Fruit fly (Drosophila melanogaster) whole organism, embryonic: Measurements from ENCODE around the gene Lamtor4.
A peak's percentile ranks its signal among the peaks of the same experiment; 100 is the strongest.

ENCODE experiments used
- Asciz ChIP-seq: fragments of 200-800 bp; sonication (Bioruptor generic); optimal IDR thresholded peaks from 2 replicates; lab custom pipeline; 2017; ENCODE audit warnings: missing biosample characterization, mild to moderate bottlenecking, missing genetic modification characterization, missing genetic modification reagents
- Bgb ChIP-seq: fragments of 200-800 bp; sonication (Bioruptor generic); IDR thresholded peaks from 2 replicates; pipeline ENCODE4 v1.3.6; 2022; ENCODE audit warnings: missing biosample characterization, missing genetic modification characterization; ENCODE audit not compliant: partially characterized antibody
- Bteb2 ChIP-seq: fragments of 200-800 bp; sonication (Bioruptor generic); optimal IDR thresholded peaks from 2 replicates; lab custom pipeline; 2016; ENCODE audit warnings: missing biosample characterization, missing genetic modification characterization
- CG11504 ChIP-seq: fragments of 200-800 bp; sonication (Bioruptor generic); optimal IDR thresholded peaks from 3 replicates; lab custom pipeline; 2019; ENCODE audit warnings: missing biosample characterization, mild to moderate bottlenecking, missing genetic modification characterization, moderate library complexity
- CG12299 ChIP-seq: fragments of 200-800 bp; sonication (Bioruptor generic); optimal IDR thresholded peaks from 2 replicates; lab custom pipeline; 2018; ENCODE audit warnings: missing biosample characterization, mild to moderate bottlenecking, missing genetic modification characterization
- CG14710 ChIP-seq: fragments of 200-800 bp; sonication (Bioruptor generic); optimal IDR thresholded peaks from 3 replicates; lab custom pipeline; 2019; ENCODE audit warnings: missing biosample characterization, mild to moderate bottlenecking, missing genetic modification characterization, moderate library complexity
- CG14965 ChIP-seq: fragments of 200-800 bp; sonication (Bioruptor generic); optimal IDR thresholded peaks from 2 replicates; lab custom pipeline; 2016; ENCODE audit warnings: missing biosample characterization, missing genetic modification characterization, borderline replicate concordance
- CG15479 ChIP-seq: fragments of 200-800 bp; sonication (Bioruptor generic); optimal IDR thresholded peaks from 3 replicates; lab custom pipeline; 2019; ENCODE audit warnings: missing biosample characterization, mild to moderate bottlenecking, missing genetic modification characterization, moderate library complexity
- CG15696 ChIP-seq: fragments of 200-800 bp; sonication (Bioruptor generic); optimal IDR thresholded peaks from 2 replicates; lab custom pipeline; 2019; ENCODE audit warnings: missing biosample characterization, mild to moderate bottlenecking, missing genetic modification characterization, moderate library complexity
- CG18599 ChIP-seq: fragments of 200-800 bp; sonication (Bioruptor generic); optimal IDR thresholded peaks from 3 replicates; lab custom pipeline; 2017; ENCODE audit warnings: missing biosample characterization, missing genetic modification characterization, mild to moderate bottlenecking, moderate library complexity, missing genetic modification reagents
- CG2889 ChIP-seq: fragments of 200-800 bp; sonication (Bioruptor generic); IDR thresholded peaks from 3 replicates; pipeline ENCODE4 v1.3.6; 2022; ENCODE audit warnings: missing biosample characterization, missing genetic modification characterization
- CG4617 ChIP-seq: fragments of 200-800 bp; sonication (Bioruptor generic); optimal IDR thresholded peaks from 3 replicates; lab custom pipeline; 2016; ENCODE audit warnings: missing biosample characterization, missing genetic modification characterization, borderline replicate concordance
- CG6683 ChIP-seq: fragments of 200-800 bp; sonication (Bioruptor generic); optimal IDR thresholded peaks from 2 replicates; lab custom pipeline; 2017; ENCODE audit warnings: missing biosample characterization, mild to moderate bottlenecking, missing genetic modification characterization, missing genetic modification reagents
- CG7963 ChIP-seq: fragments of 200-800 bp; sonication (Bioruptor generic); IDR thresholded peaks from 3 replicates; pipeline ENCODE4 v1.3.6; 2022; ENCODE audit warnings: missing biosample characterization, missing genetic modification characterization; ENCODE audit not compliant: partially characterized antibody
- CG8089 ChIP-seq: fragments of 200-800 bp; sonication (Bioruptor generic); optimal IDR thresholded peaks from 3 replicates; lab custom pipeline; 2016; ENCODE audit warnings: missing biosample characterization, missing genetic modification characterization
- CG8944 ChIP-seq: fragments of 200-800 bp; sonication (Bioruptor generic); optimal IDR thresholded peaks from 3 replicates; lab custom pipeline; 2016; ENCODE audit warnings: missing biosample characterization, missing genetic modification characterization
- CG9215 ChIP-seq: fragments of 200-800 bp; sonication (Bioruptor generic); IDR thresholded peaks from 2 replicates; pipeline ENCODE4 v1.3.6; 2022; ENCODE audit warnings: missing biosample characterization, missing genetic modification characterization
- CHES-1-like ChIP-seq: fragments of 200-800 bp; sonication (Bioruptor generic); optimal IDR thresholded peaks from 2 replicates; lab custom pipeline; 2016; ENCODE audit warnings: missing biosample characterization, missing genetic modification characterization
- Dip2 ChIP-seq: fragments of 200-800 bp; sonication (Bioruptor generic); IDR thresholded peaks from 2 replicates; pipeline ENCODE4 v1.3.6; 2022; ENCODE audit warnings: missing biosample characterization, missing genetic modification characterization
- Dp ChIP-seq: fragments of 200-800 bp; sonication (Bioruptor generic); optimal IDR thresholded peaks from 2 replicates; lab custom pipeline; 2018; ENCODE audit warnings: missing biosample characterization, mild to moderate bottlenecking, missing genetic modification characterization, moderate library complexity
- H15 ChIP-seq: fragments of 200-800 bp; sonication (Bioruptor generic); IDR thresholded peaks from 3 replicates; pipeline ENCODE4 v1.3.6; 2022; ENCODE audit warnings: missing biosample characterization, missing genetic modification characterization
- HLH3B ChIP-seq: fragments of 200-800 bp; sonication (Bioruptor generic); IDR thresholded peaks from 2 replicates; pipeline ENCODE4 v1.3.6; 2022; ENCODE audit warnings: missing biosample characterization, missing genetic modification characterization
- HLHmδ ChIP-seq: fragments of 200-800 bp; sonication (Bioruptor generic); optimal IDR thresholded peaks from 2 replicates; lab custom pipeline; 2018; ENCODE audit warnings: missing biosample characterization, mild to moderate bottlenecking, missing genetic modification characterization, moderate library complexity
- Hmr ChIP-seq: fragments of 200-800 bp; sonication (Bioruptor generic); optimal IDR thresholded peaks from 3 replicates; lab custom pipeline; 2017; ENCODE audit warnings: mild to moderate bottlenecking, missing biosample characterization, missing genetic modification reagents, missing genetic modification characterization
- Hr3 ChIP-seq: fragments of 200-800 bp; sonication (Bioruptor generic); optimal IDR thresholded peaks from 3 replicates; lab custom pipeline; 2016; ENCODE audit warnings: missing biosample characterization, missing genetic modification characterization
- MTF-1 ChIP-seq: fragments of 200-800 bp; sonication (Bioruptor generic); optimal IDR thresholded peaks from 2 replicates; lab custom pipeline; 2018; ENCODE audit warnings: missing biosample characterization, mild to moderate bottlenecking, missing genetic modification characterization, borderline replicate concordance
- Mes4 ChIP-seq: fragments of 200-800 bp; sonication (Bioruptor generic); optimal IDR thresholded peaks from 2 replicates; lab custom pipeline; 2016; ENCODE audit warnings: missing biosample characterization, missing genetic modification characterization
- PHDP ChIP-seq: fragments of 200-800 bp; sonication (Bioruptor generic); optimal IDR thresholded peaks from 3 replicates; lab custom pipeline; 2018; ENCODE audit warnings: missing biosample characterization, mild to moderate bottlenecking, missing genetic modification characterization, moderate library complexity
- Sox100B ChIP-seq: fragments of 200-800 bp; sonication (Bioruptor generic); optimal IDR thresholded peaks from 3 replicates; lab custom pipeline; 2018; ENCODE audit warnings: missing biosample characterization, mild to moderate bottlenecking, missing genetic modification characterization
- Sry-δ ChIP-seq: fragments of 200-800 bp; sonication (Bioruptor generic); optimal IDR thresholded peaks from 2 replicates; lab custom pipeline; 2016; ENCODE audit warnings: missing biosample characterization, missing genetic modification characterization
- ara ChIP-seq: fragments of 200-800 bp; sonication (Bioruptor generic); IDR thresholded peaks from 2 replicates; pipeline ENCODE4 v1.3.6; 2022; ENCODE audit warnings: missing biosample characterization, missing genetic modification characterization
- btn ChIP-seq: fragments of 200-800 bp; sonication (Bioruptor generic); optimal IDR thresholded peaks from 2 replicates; lab custom pipeline; 2016; ENCODE audit warnings: missing biosample characterization, missing genetic modification characterization
- cg ChIP-seq: fragments of 200-800 bp; sonication (Bioruptor generic); optimal IDR thresholded peaks from 3 replicates; lab custom pipeline; 2019; ENCODE audit warnings: missing biosample characterization, mild to moderate bottlenecking, missing genetic modification characterization, moderate library complexity
- chinmo ChIP-seq: fragments of 200-800 bp; sonication (Bioruptor generic); IDR thresholded peaks from 4 replicates; pipeline ENCODE4 v1.3.6; 2022; ENCODE audit warnings: missing biosample characterization, missing genetic modification characterization; ENCODE audit not compliant: partially characterized antibody
- dpn ChIP-seq, 2 experiments: fragments of 200-800 bp; sonication (Bioruptor generic); optimal IDR thresholded peaks; 3 replicates each; lab custom pipeline; 2016; ENCODE audit warnings: missing biosample characterization in 2 of 2, missing genetic modification characterization in 2 of 2
- emc ChIP-seq: fragments of 200-800 bp; sonication (Bioruptor generic); optimal IDR thresholded peaks from 2 replicates; lab custom pipeline; 2016; ENCODE audit warnings: missing biosample characterization, missing genetic modification characterization
- fd96Cb ChIP-seq: fragments of 200-800 bp; sonication (Bioruptor generic); optimal IDR thresholded peaks from 2 replicates; lab custom pipeline; 2018; ENCODE audit warnings: missing biosample characterization, mild to moderate bottlenecking, missing genetic modification characterization, moderate library complexity
- fru ChIP-seq: fragments of >200 bp; optimal IDR thresholded peaks from 2 replicates; lab custom pipeline; 2017
- gce ChIP-seq: fragments of 200-800 bp; sonication (Bioruptor generic); IDR thresholded peaks from 3 replicates; pipeline ENCODE4 v1.3.6; 2022; ENCODE audit warnings: missing biosample characterization, missing genetic modification characterization
- gfzf ChIP-seq: fragments of 200-800 bp; sonication (Bioruptor generic); optimal IDR thresholded peaks from 2 replicates; lab custom pipeline; 2016; ENCODE audit warnings: missing biosample characterization, mild to moderate bottlenecking, missing genetic modification characterization, moderate library complexity
- h ChIP-seq: fragments of >200 bp; optimal IDR thresholded peaks from 2 replicates; lab custom pipeline; 2017
- kay ChIP-seq: fragments of 200-800 bp; sonication (Bioruptor generic); optimal IDR thresholded peaks from 2 replicates; lab custom pipeline; 2016; ENCODE audit warnings: missing biosample characterization, missing genetic modification characterization
- klu ChIP-seq: fragments of 200-800 bp; sonication (Bioruptor generic); IDR thresholded peaks from 2 replicates; pipeline ENCODE4 v1.3.6; 2022; ENCODE audit warnings: missing biosample characterization, missing genetic modification characterization
- lbe ChIP-seq: fragments of 200-800 bp; sonication (Bioruptor generic); optimal IDR thresholded peaks from 2 replicates; lab custom pipeline; 2016; ENCODE audit warnings: missing biosample characterization, mild to moderate bottlenecking, missing genetic modification characterization
- org-1 ChIP-seq: fragments of 200-800 bp; sonication (Bioruptor generic); optimal IDR thresholded peaks from 2 replicates; lab custom pipeline; 2017; ENCODE audit warnings: missing biosample characterization, missing genetic modification characterization
- otp ChIP-seq: fragments of 200-800 bp; sonication (Bioruptor generic); IDR thresholded peaks from 3 replicates; pipeline ENCODE4, ENCODE4 v1.3.6; 2022; ENCODE audit warnings: missing biosample characterization, missing genetic modification characterization
- pita ChIP-seq: fragments of 200-800 bp; sonication (Bioruptor generic); optimal IDR thresholded peaks from 2 replicates; lab custom pipeline; 2017; ENCODE audit warnings: missing biosample characterization, mild to moderate bottlenecking, missing genetic modification characterization
- run ChIP-seq: fragments of 200-800 bp; sonication (Bioruptor generic); optimal IDR thresholded peaks from 3 replicates; lab custom pipeline; 2018; ENCODE audit warnings: missing biosample characterization, mild to moderate bottlenecking, missing genetic modification characterization
- sens-2 ChIP-seq: fragments of 200-800 bp; sonication (Bioruptor generic); IDR thresholded peaks from 2 replicates; pipeline ENCODE4 v1.3.6; 2022; ENCODE audit warnings: missing biosample characterization, missing genetic modification characterization
- usp ChIP-seq: fragments of >200 bp; optimal IDR thresholded peaks from 2 replicates; lab custom pipeline; 2017; ENCODE audit warnings: missing biosample characterization, missing genetic modification characterization

Lamtor4 gene

DNA sequence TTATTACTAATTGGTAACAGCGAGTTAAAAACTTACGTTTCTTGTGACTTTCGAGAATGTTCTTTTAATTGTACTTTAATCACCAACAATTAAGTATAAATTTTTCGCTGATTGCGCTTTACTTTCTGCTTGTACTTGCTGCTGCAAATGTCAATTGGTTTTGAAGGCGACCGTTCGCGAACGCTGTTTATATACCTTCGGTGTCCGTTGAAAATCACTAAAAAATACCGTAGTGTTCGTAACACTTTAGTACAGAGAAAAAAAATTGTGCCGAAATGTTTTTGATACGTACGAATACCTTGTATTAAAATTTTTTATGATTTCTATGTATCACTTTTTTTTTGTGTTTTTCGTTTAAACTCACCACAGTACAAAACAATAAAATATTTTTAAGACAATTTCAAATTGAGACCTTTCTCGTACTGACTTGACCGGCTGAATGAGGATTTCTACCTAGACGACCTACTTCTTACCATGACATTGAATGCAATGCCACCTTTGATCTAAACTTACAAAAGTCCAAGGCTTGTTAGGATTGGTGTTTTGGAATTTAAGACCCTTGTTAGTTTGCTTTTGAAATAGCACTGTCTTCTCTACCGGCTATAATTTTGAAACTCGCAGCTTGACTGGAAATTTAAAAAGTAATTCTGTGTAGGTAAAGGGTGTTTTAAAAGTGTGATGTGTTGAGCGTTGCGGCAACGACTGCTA lies 5.9 kb downstream of the Lamtor4 start, which contains the start of gene Ubi-p63E (continued):
- peak; percentile 45 for TF ChIP-seq Bteb2
- TF ChIP-seq Bgb (GFP tag; lab: Robert Waterston, UW): no peak
- TF ChIP-seq CHES-1-like (GFP tag; lab: Kevin White, UChicago): peak; percentile 54
- TF ChIP-seq run (tag; lab: Kevin White, UChicago): no peak
- TF ChIP-seq HLH3B: no peak
- peak; percentile 54 for TF ChIP-seq HLHmδ (GFP tag; lab: Kevin White, UChicago)
- no peak for TF ChIP-seq ara (GFP tag; lab: Robert Waterston, UW)
- peak; percentile 30 for TF ChIP-seq Asciz (GFP tag; lab: Kevin White, UChicago)
- no peak for TF ChIP-seq Dip2 (GFP tag; lab: Robert Waterston, UW)
- peak; percentile 70 for TF ChIP-seq MTF-1 (GFP tag; lab: Kevin White, UChicago)
- TF ChIP-seq CG15696 (tag; lab: Kevin White, UChicago): peak; percentile 59
- peak; percentile 52 for TF ChIP-seq CG8944
- peak; percentile 35 for TF ChIP-seq Mes4 (GFP tag; lab: Kevin White, UChicago)
- TF ChIP-seq lbe (GFP tag; lab: Kevin White, UChicago): peak; percentile 60
- TF ChIP-seq fru: no peak
- no peak for TF ChIP-seq CG6683 (GFP tag; lab: Kevin White, UChicago)
- TF ChIP-seq dpn (GFP tag; optimal IDR thresholded peaks at IDR 0.05; lab: Kevin White, UChicago): peak; percentile 64 to 72
- TF ChIP-seq Hr3 (GFP tag; lab: Kevin White, UChicago): peak; percentile 56
- peak; percentile 46 for TF ChIP-seq org-1
- TF ChIP-seq gce: no peak
- no peak for TF ChIP-seq kay
- peak; percentile 65 for TF ChIP-seq Sox100B (GFP tag; lab: Kevin White, UChicago)
- TF ChIP-seq CG15479 (GFP tag; lab: Kevin White, UChicago): no peak
- TF ChIP-seq CG9215 (GFP tag; lab: Robert Waterston, UW): no peak
- TF ChIP-seq CG8089 (GFP tag; lab: Kevin White, UChicago): peak; percentile 35
- TF ChIP-seq Sry-δ (GFP tag; lab: Kevin White, UChicago): peak; percentile 38
- peak; percentile 51 for TF ChIP-seq CG12299 (tag; lab: Kevin White, UChicago)
- peak; percentile 64 for TF ChIP-seq fd96Cb (tag; lab: Kevin White, UChicago)
- TF ChIP-seq cg: no peak
- TF ChIP-seq CG14965 (GFP tag; lab: Kevin White, UChicago): no peak
- no peak for TF ChIP-seq Dp (GFP tag; lab: Kevin White, UChicago)
- no peak for TF ChIP-seq btn (GFP tag; lab: Kevin White, UChicago)
- no peak for TF ChIP-seq h
- TF ChIP-seq gfzf: peak; percentile 85
- TF ChIP-seq Hmr (GFP tag; lab: Kevin White, UChicago): peak; percentile 46
- peak; percentile 67 for TF ChIP-seq CG14710 (tag; lab: Kevin White, UChicago)
- peak; percentile 65 for TF ChIP-seq CG18599 (GFP tag; lab: Kevin White, UChicago)
- peak; percentile 18 for TF ChIP-seq CG4617 (GFP tag; lab: Kevin White, UChicago)
- TF ChIP-seq H15 (GFP tag; lab: Robert Waterston, UW): no peak
- no peak for TF ChIP-seq usp
- TF ChIP-seq otp (GFP tag; lab: Robert Waterston, UW): no peak
- TF ChIP-seq pita (GFP tag; lab: Kevin White, UChicago): no peak
- TF ChIP-seq sens-2: no peak
- TF ChIP-seq CG7963 (GFP tag; lab: Robert Waterston, UW): no peak
- no peak for TF ChIP-seq klu (GFP tag; lab: Robert Waterston, UW)
- TF ChIP-seq chinmo: no peak
- no peak for TF ChIP-seq CG2889 (GFP tag; lab: Robert Waterston, UW)
- peak; percentile 28 for TF ChIP-seq emc (GFP tag; lab: Kevin White, UChicago)
- TF ChIP-seq CG11504: peak; percentile 57
- TF ChIP-seq PHDP (tag; lab: Kevin White, UChicago): peak; percentile 62
